Worm (Caenorhabditis elegans) whole organism, L1 larva: ENCODE data around the gene F48B9.3.

ENCODE experiments used
- C04F5.9 ChIP-seq: sonication (generic microtip); optimal IDR thresholded peaks from 2 replicates; lab custom pipeline; 2016; ENCODE audit warnings: missing genetic modification characterization, missing compliant biosample characterization
- C16A3.4 ChIP-seq: fragments of 150-350 bp; optimal IDR thresholded peaks from 2 replicates; lab custom pipeline; 2014; ENCODE audit warnings: missing biosample characterization, missing genetic modification characterization
- alr-1 ChIP-seq: fragments of 200-800 bp; sonication (Bioruptor generic); optimal IDR thresholded peaks from 2 replicates; lab custom pipeline; 2018; ENCODE audit warnings: borderline replicate concordance, mild to moderate bottlenecking, missing genetic modification characterization, missing compliant biosample characterization
- blmp-1 ChIP-seq: fragments of 150-350 bp; optimal IDR thresholded peaks from 2 replicates; lab custom pipeline; 2014; ENCODE audit warnings: missing biosample characterization, missing genetic modification characterization
- ceh-8 ChIP-seq: fragments of 200-800 bp; sonication (Bioruptor generic); optimal IDR thresholded peaks from 2 replicates; lab custom pipeline; 2018; ENCODE audit warnings: mild to moderate bottlenecking, missing genetic modification characterization, moderate library complexity, missing compliant biosample characterization
- ceh-82 ChIP-seq, 3 experiments: fragments of 150-350 bp in 1 of 3; sonication (generic microtip) in 2 of 3; optimal IDR thresholded peaks; 2 replicates each; lab custom pipeline; 2014 to 2017; ENCODE audit warnings: missing biosample characterization in 3 of 3, missing genetic modification characterization in 3 of 3
- ces-1 ChIP-seq: fragments of 150-350 bp; optimal IDR thresholded peaks from 2 replicates; lab custom pipeline; 2014; ENCODE audit warnings: missing biosample characterization, missing genetic modification reagents, missing genetic modification characterization
- dpl-1 ChIP-seq, 3 experiments: fragments of 150-350 bp in 2 of 3; sonication (generic microtip) in 1 of 3; optimal IDR thresholded peaks; 2 replicates each; lab custom pipeline; 2014 to 2017; ENCODE audit warnings: missing biosample characterization in 3 of 3, missing genetic modification characterization in 3 of 3, missing genetic modification reagents in 3 of 3
- dsc-1 ChIP-seq: sonication (generic microtip); optimal IDR thresholded peaks from 2 replicates; lab custom pipeline; 2016; ENCODE audit warnings: mild to moderate bottlenecking, missing genetic modification characterization, missing compliant biosample characterization
- efl-1 ChIP-seq, 4 experiments: fragments of 150-350 bp; optimal IDR thresholded peaks in 3 of 4; peaks in 1 of 4; 1 replicate in 1 of 4; 2 replicates in 3 of 4; lab custom pipeline; 2014; ENCODE audit warnings: missing biosample characterization in 2 of 4, missing genetic modification characterization in 2 of 4, missing genetic modification reagents in 2 of 4
- egl-13 ChIP-seq: sonication (generic microtip); optimal IDR thresholded peaks from 2 replicates; lab custom pipeline; 2016; ENCODE audit warnings: missing genotype, missing genetic modification reagents, missing genetic modification characterization, missing compliant biosample characterization
- egl-27 ChIP-seq, 2 experiments: fragments of 150-350 bp in 1 of 2; sonication (generic microtip); optimal IDR thresholded peaks; 3 replicates each; lab custom pipeline; 2017 to 2018; ENCODE audit warnings: missing biosample characterization in 2 of 2, missing genetic modification characterization in 2 of 2, missing genetic modification reagents in 2 of 2
- fkh-10 ChIP-seq: sonication (generic microtip); optimal IDR thresholded peaks from 2 replicates; lab custom pipeline; 2017; ENCODE audit warnings: missing biosample characterization, missing genetic modification reagents, missing genetic modification characterization
- fkh-4 ChIP-seq: sonication (generic microtip); optimal IDR thresholded peaks from 2 replicates; lab custom pipeline; 2016; ENCODE audit warnings: missing compliant biosample characterization, missing genetic modification characterization, borderline replicate concordance
- grh-1 ChIP-seq: fragments of 200-800 bp; sonication (Bioruptor generic); IDR thresholded peaks from 2 replicates; pipeline ENCODE4 v1.3.6; 2022; ENCODE audit warnings: missing genetic modification reagents, missing genetic modification characterization, missing compliant biosample characterization
- hlh-17 ChIP-seq: fragments of 200-800 bp; sonication (Bioruptor generic); optimal IDR thresholded peaks from 2 replicates; lab custom pipeline; 2018; ENCODE audit warnings: missing genetic modification characterization, mild to moderate bottlenecking, missing compliant biosample characterization, moderate library complexity, borderline replicate concordance
- hpl-2 ChIP-seq: fragments of 150-350 bp; optimal IDR thresholded peaks from 2 replicates; lab custom pipeline; 2014; ENCODE audit warnings: missing biosample characterization, missing genetic modification reagents, missing genetic modification characterization
- irx-1 ChIP-seq: sonication (generic microtip); optimal IDR thresholded peaks from 2 replicates; lab custom pipeline; 2016; ENCODE audit warnings: missing genetic modification characterization, missing compliant biosample characterization
- lin-13 ChIP-seq: fragments of 150-350 bp; optimal IDR thresholded peaks from 2 replicates; lab custom pipeline; 2014; ENCODE audit warnings: missing biosample characterization, missing genetic modification reagents, missing genetic modification characterization
- lin-14 ChIP-seq: fragments of 200-800 bp; sonication (Bioruptor generic); optimal IDR thresholded peaks from 2 replicates; lab custom pipeline; 2018; ENCODE audit warnings: mild to moderate bottlenecking, missing genetic modification characterization, moderate library complexity, missing compliant biosample characterization
- lin-15B ChIP-seq: fragments of 150-350 bp; sonication (generic microtip); optimal IDR thresholded peaks from 3 replicates; lab custom pipeline; 2014; ENCODE audit warnings: missing biosample characterization, missing genetic modification characterization
- lin-35 ChIP-seq, 2 experiments: fragments of 150-350 bp; optimal IDR thresholded peaks; 2 replicates each; lab custom pipeline; 2014; ENCODE audit warnings: missing biosample characterization in 2 of 2, missing genetic modification characterization in 2 of 2, missing genetic modification reagents in 2 of 2
- lsy-2 ChIP-seq, 2 experiments: fragments of 150-350 bp; optimal IDR thresholded peaks; 2 replicates each; lab custom pipeline; 2014; ENCODE audit warnings: missing biosample characterization in 2 of 2, missing genetic modification characterization in 2 of 2
- mab-9 ChIP-seq: fragments of 200-800 bp; sonication (Bioruptor generic); IDR thresholded peaks from 2 replicates; pipeline ENCODE4 v1.3.6; 2022; ENCODE audit warnings: missing genetic modification reagents, missing genetic modification characterization, missing compliant biosample characterization
- mep-1 ChIP-seq: fragments of 150-350 bp; optimal IDR thresholded peaks from 2 replicates; lab custom pipeline; 2014; ENCODE audit warnings: missing biosample characterization, missing genetic modification characterization
- nhr-11 ChIP-seq: fragments of 150-350 bp; optimal IDR thresholded peaks from 2 replicates; lab custom pipeline; 2014; ENCODE audit warnings: missing biosample characterization, missing genetic modification characterization
- nhr-19 ChIP-seq: fragments of 200-800 bp; sonication (Bioruptor generic); conservative IDR thresholded peaks from 2 replicates; pipeline ENCODE4 v1.3.6; 2022; ENCODE audit warnings: missing genetic modification characterization, missing compliant biosample characterization
- nhr-47 ChIP-seq: sonication (generic microtip); optimal IDR thresholded peaks from 2 replicates; lab custom pipeline; 2016; ENCODE audit warnings: mild to moderate bottlenecking, missing genetic modification characterization, moderate library complexity, missing compliant biosample characterization
- nhr-71 ChIP-seq: sonication (generic microtip); optimal IDR thresholded peaks from 2 replicates; lab custom pipeline; 2016; ENCODE audit warnings: mild to moderate bottlenecking, missing genetic modification characterization, moderate library complexity, missing compliant biosample characterization
- nhr-77 ChIP-seq: fragments of 150-350 bp; optimal IDR thresholded peaks from 2 replicates; lab custom pipeline; 2014; ENCODE audit warnings: missing biosample characterization, missing genetic modification characterization
- nhr-90 ChIP-seq: sonication (generic microtip); optimal IDR thresholded peaks from 2 replicates; lab custom pipeline; 2016; ENCODE audit warnings: mild to moderate bottlenecking, missing genetic modification characterization, missing compliant biosample characterization; ENCODE audit not compliant: poor library complexity
- skn-1 ChIP-seq: fragments of 150-350 bp; optimal IDR thresholded peaks from 2 replicates; lab custom pipeline; 2014; ENCODE audit warnings: missing biosample characterization, missing genetic modification characterization
- snpc-4 ChIP-seq: fragments of 150-350 bp; optimal IDR thresholded peaks from 2 replicates; lab custom pipeline; 2014; ENCODE audit warnings: missing biosample characterization, missing genetic modification characterization
- snu-23 ChIP-seq: sonication (generic microtip); optimal IDR thresholded peaks from 2 replicates; lab custom pipeline; 2016; ENCODE audit warnings: missing genetic modification characterization, missing compliant biosample characterization
- sptf-1 ChIP-seq: fragments of 150-350 bp; optimal IDR thresholded peaks from 2 replicates; lab custom pipeline; 2014; ENCODE audit warnings: missing biosample characterization, missing genetic modification characterization
- swsn-7 ChIP-seq: sonication (generic microtip); optimal IDR thresholded peaks from 2 replicates; lab custom pipeline; 2016; ENCODE audit warnings: missing genetic modification characterization, missing compliant biosample characterization
- tbx-2 ChIP-seq: sonication (generic microtip); optimal IDR thresholded peaks from 2 replicates; lab custom pipeline; 2016; ENCODE audit warnings: missing genetic modification characterization, missing compliant biosample characterization
- unc-130 ChIP-seq: fragments of 150-350 bp; optimal IDR thresholded peaks from 2 replicates; lab custom pipeline; 2017; ENCODE audit warnings: missing biosample characterization, missing genetic modification characterization, inconsistent platforms
- unc-62 ChIP-seq: fragments of 150-350 bp; optimal IDR thresholded peaks from 2 replicates; lab custom pipeline; 2014; ENCODE audit warnings: missing biosample characterization, missing genetic modification reagents, missing genetic modification characterization
- unc-86 ChIP-seq: sonication (generic microtip); optimal IDR thresholded peaks from 2 replicates; lab custom pipeline; 2016; ENCODE audit warnings: missing genetic modification characterization, missing compliant biosample characterization
- unc-98 ChIP-seq: fragments of 200-800 bp; sonication (Bioruptor generic); IDR thresholded peaks from 2 replicates; pipeline ENCODE4 v1.3.6; 2022; ENCODE audit warnings: missing genetic modification characterization, missing compliant biosample characterization
- zip-4 ChIP-seq: fragments of 200-800 bp; sonication (Bioruptor generic); optimal IDR thresholded peaks from 2 replicates; lab custom pipeline; 2018; ENCODE audit warnings: mild to moderate bottlenecking, missing genetic modification characterization, moderate library complexity, missing compliant biosample characterization
- ztf-11 ChIP-seq, 2 experiments: sonication (generic microtip); optimal IDR thresholded peaks; 2 replicates each; lab custom pipeline; 2016 to 2017; ENCODE audit warnings: missing genetic modification characterization in 2 of 2, missing biosample characterization in 1 of 2, missing compliant biosample characterization in 1 of 2

Gene F48B9.3

ce11 chrX:2130141-2130540 lies 34.7 kb upstream of the F48B9.3 start, which contains the start of gene F53B1.8:
Gene F53B1.8 (minus strand): TSS chrX:2130241.
- TF ChIP-seq ceh-8 (GFP tag; lab: Kevin White, UChicago) (no peak), efl-1 (optimal IDR thresholded peaks at IDR 0.05; lab: Kevin White, UChicago) (no peak), efl-1 (GFP tag; optimal IDR thresholded peaks at IDR 0.05 in 1 of 2; lab: Kevin White, UChicago) (peak in 1 of 2 experiments; percentile 77), blmp-1 (no peak), snu-23 (GFP tag; lab: Kevin White, UChicago) (no peak), egl-13 (tag; lab: Kevin White, UChicago) (no peak), lin-14 (peak; percentile 44), snpc-4 (tag; lab: Kevin White, UChicago) (no peak)

ce11 chrX:2131650-2132049 lies 33.2 kb upstream of the F48B9.3 start, which contains the start of gene F53B1.9:
Gene F53B1.9 (minus strand): TSS chrX:2131844.
- no peak for TF ChIP-seq ces-1 (GFP tag; lab: Kevin White, UChicago)
- TF ChIP-seq unc-86 (tag; lab: Kevin White, UChicago): no peak
- TF ChIP-seq lin-14: peak; percentile 69

- TF ChIP-seq nhr-47 (tag; lab: Kevin White, UChicago) (no peak), lin-14 (peak; percentile 32)
Observed at ce11 chrX:2136937-2137336, 27.9 kb upstream of the F48B9.3 start.

ce11 chrX:2138923-2139322 lies 25.9 kb upstream of the F48B9.3 start:
- no peak for TF ChIP-seq unc-98
- TF ChIP-seq C16A3.4 (tag; lab: Kevin White, UChicago): no peak
- TF ChIP-seq ces-1 (GFP tag; lab: Kevin White, UChicago): no peak
- peak; percentile 91 for TF ChIP-seq fkh-10 (GFP tag; lab: Kevin White, UChicago)
- peak; percentile 19 for TF ChIP-seq skn-1 (tag; lab: Kevin White, UChicago)
- no peak for TF ChIP-seq grh-1 (GFP tag; lab: Robert Waterston, UW)
- peak; percentile 86 for TF ChIP-seq lin-14
- TF ChIP-seq mab-9 (GFP tag; lab: Robert Waterston, UW): no peak
- no peak for TF ChIP-seq lin-13
- no peak for TF ChIP-seq hpl-2
- no peak for TF ChIP-seq lin-15B (tag; lab: Kevin White, UChicago)
- TF ChIP-seq lsy-2 (tag; optimal IDR thresholded peaks at IDR 0.05; lab: Kevin White, UChicago): peak in 1 of 2 experiments; percentile 27
- peak; percentile 15 for TF ChIP-seq dsc-1
- TF ChIP-seq efl-1 (optimal IDR thresholded peaks at IDR 0.05; lab: Kevin White, UChicago): no peak
- TF ChIP-seq efl-1 (GFP tag; optimal IDR thresholded peaks at IDR 0.05 in 1 of 2; lab: Kevin White, UChicago): peak in 1 of 2 experiments; percentile 40
- no peak for TF ChIP-seq C04F5.9 (tag; lab: Kevin White, UChicago)
- TF ChIP-seq snpc-4 (tag; lab: Kevin White, UChicago): no peak
- no peak for TF ChIP-seq nhr-11
- no peak for TF ChIP-seq egl-13 (tag; lab: Kevin White, UChicago)
- no peak for TF ChIP-seq nhr-47 (tag; lab: Kevin White, UChicago)
- TF ChIP-seq ceh-8 (GFP tag; lab: Kevin White, UChicago): no peak
- TF ChIP-seq ceh-82 (tag; optimal IDR thresholded peaks at IDR 0.05; lab: Kevin White, UChicago): no peak
- no peak for TF ChIP-seq nhr-90 (tag; lab: Kevin White, UChicago)
- TF ChIP-seq irx-1: no peak
- peak; percentile 34 for TF ChIP-seq nhr-71
- no peak for TF ChIP-seq dpl-1 (GFP tag; optimal IDR thresholded peaks at IDR 0.05; lab: Kevin White, UChicago)
- no peak for TF ChIP-seq lin-35 (GFP tag; optimal IDR thresholded peaks at IDR 0.05; lab: Kevin White, UChicago)
- TF ChIP-seq unc-62 (GFP tag; lab: Kevin White, UChicago): no peak
- no peak for TF ChIP-seq unc-130 (tag; lab: Kevin White, UChicago)
- no peak for TF ChIP-seq nhr-19 (GFP tag; lab: Robert Waterston, UW)
- peak; percentile 17 for TF ChIP-seq snu-23 (GFP tag; lab: Kevin White, UChicago)

ce11 chrX:2140610-2141009 lies 24.2 kb upstream of the F48B9.3 start:
- no peak for TF ChIP-seq lin-15B (tag; lab: Kevin White, UChicago)
- no peak for TF ChIP-seq tbx-2 (tag; lab: Kevin White, UChicago)
- no peak for TF ChIP-seq zip-4 (GFP tag; lab: Kevin White, UChicago)
- TF ChIP-seq hlh-17 (GFP tag; lab: Kevin White, UChicago): no peak
- TF ChIP-seq egl-13 (tag; lab: Kevin White, UChicago): no peak
- TF ChIP-seq nhr-11: no peak
- TF ChIP-seq alr-1 (tag; lab: Kevin White, UChicago): no peak
- TF ChIP-seq ceh-82 (tag; optimal IDR thresholded peaks at IDR 0.05; lab: Kevin White, UChicago): peak in 1 of 3 experiments; percentile 41
- no peak for TF ChIP-seq dsc-1
- TF ChIP-seq egl-27 (tag; optimal IDR thresholded peaks at IDR 0.05; lab: Kevin White, UChicago): no peak
- TF ChIP-seq nhr-77 (tag; lab: Kevin White, UChicago): no peak
- TF ChIP-seq C04F5.9 (tag; lab: Kevin White, UChicago): no peak
- TF ChIP-seq ztf-11 (tag; optimal IDR thresholded peaks at IDR 0.05; lab: Kevin White, UChicago): no peak
- TF ChIP-seq swsn-7 (tag; lab: Kevin White, UChicago): no peak
- no peak for TF ChIP-seq sptf-1 (tag; lab: Kevin White, UChicago)
- no peak for TF ChIP-seq fkh-4
- TF ChIP-seq mep-1 (tag; lab: Kevin White, UChicago): no peak
